Fruit fly (Drosophila melanogaster) whole organism, embryonic: Measurements from ENCODE around the gene CG16790.

Source experiments
- CG10462 ChIP-seq: fragments of 200-800 bp; sonication (Bioruptor generic); optimal IDR thresholded peaks from 2 replicates; lab custom pipeline; 2016; ENCODE audit warnings: missing biosample characterization, missing genetic modification characterization
- CG10565 ChIP-seq: fragments of 200-800 bp; sonication (Bioruptor generic); optimal IDR thresholded peaks from 3 replicates; lab custom pipeline; 2016; ENCODE audit warnings: missing biosample characterization, mild to moderate bottlenecking, missing genetic modification characterization
- CG14050 ChIP-seq: fragments of 200-800 bp; sonication (Bioruptor generic); IDR thresholded peaks from 3 replicates; pipeline ENCODE4 v1.3.6; 2022; ENCODE audit warnings: missing biosample characterization, missing genetic modification characterization
- CG1602 ChIP-seq: fragments of 200-800 bp; sonication (Bioruptor generic); optimal IDR thresholded peaks from 3 replicates; lab custom pipeline; 2016; ENCODE audit warnings: missing biosample characterization, missing genetic modification characterization
- CG16863 ChIP-seq: fragments of 200-800 bp; sonication (Bioruptor generic); optimal IDR thresholded peaks from 3 replicates; lab custom pipeline; 2016; ENCODE audit warnings: missing biosample characterization, missing genetic modification characterization
- CG18011 ChIP-seq: fragments of 200-800 bp; sonication (Bioruptor generic); optimal IDR thresholded peaks from 2 replicates; lab custom pipeline; 2017; ENCODE audit warnings: missing biosample characterization, missing genetic modification characterization, mild to moderate bottlenecking, moderate library complexity, missing genotype
- CG1832 ChIP-seq: fragments of 200-800 bp; sonication (Bioruptor generic); optimal IDR thresholded peaks from 2 replicates; lab custom pipeline; 2017; ENCODE audit warnings: missing biosample characterization, mild to moderate bottlenecking, missing genetic modification characterization, inconsistent platforms
- CG18764 ChIP-seq: fragments of 200-800 bp; sonication (Bioruptor generic); optimal IDR thresholded peaks from 3 replicates; lab custom pipeline; 2016; ENCODE audit warnings: missing biosample characterization, missing genetic modification characterization
- CG2116 ChIP-seq: fragments of 200-800 bp; sonication (Bioruptor generic); optimal IDR thresholded peaks from 3 replicates; lab custom pipeline; 2018; ENCODE audit warnings: missing biosample characterization, mild to moderate bottlenecking, missing genetic modification characterization
- CG31224 ChIP-seq: fragments of 200-800 bp; sonication (Bioruptor generic); IDR thresholded peaks from 2 replicates; pipeline ENCODE4 v1.3.6; 2022; ENCODE audit warnings: missing biosample characterization, missing genetic modification characterization
- CG32772 ChIP-seq: fragments of 200-800 bp; sonication (Bioruptor generic); IDR thresholded peaks from 2 replicates; pipeline ENCODE4 v1.3.6; 2022; ENCODE audit warnings: missing biosample characterization, missing genetic modification characterization
- CG34376 ChIP-seq: fragments of 200-800 bp; sonication (Bioruptor generic); optimal IDR thresholded peaks from 2 replicates; lab custom pipeline; 2018; ENCODE audit warnings: missing biosample characterization, mild to moderate bottlenecking, missing genetic modification characterization
- CG3847 ChIP-seq: fragments of 200-800 bp; sonication (Bioruptor generic); IDR thresholded peaks from 2 replicates; pipeline ENCODE4 v1.3.6; 2022; ENCODE audit warnings: missing biosample characterization, missing genetic modification characterization
- CG4360 ChIP-seq: fragments of 200-800 bp; sonication (Bioruptor generic); IDR thresholded peaks from 2 replicates; pipeline ENCODE4 v1.3.6; 2022; ENCODE audit warnings: missing biosample characterization, missing genetic modification characterization
- CG4617 ChIP-seq: fragments of 200-800 bp; sonication (Bioruptor generic); optimal IDR thresholded peaks from 3 replicates; lab custom pipeline; 2016; ENCODE audit warnings: missing biosample characterization, missing genetic modification characterization, borderline replicate concordance
- CG5180 ChIP-seq: fragments of 200-800 bp; sonication (Bioruptor generic); optimal IDR thresholded peaks from 3 replicates; lab custom pipeline; 2017; ENCODE audit warnings: missing biosample characterization, missing genetic modification characterization, mild to moderate bottlenecking, moderate library complexity, missing genetic modification reagents
- CG6254 ChIP-seq: fragments of 200-800 bp; sonication (Bioruptor generic); optimal IDR thresholded peaks from 3 replicates; lab custom pipeline; 2017; ENCODE audit warnings: mild to moderate bottlenecking, missing biosample characterization, missing genetic modification reagents, missing genetic modification characterization
- CG6683 ChIP-seq: fragments of 200-800 bp; sonication (Bioruptor generic); optimal IDR thresholded peaks from 2 replicates; lab custom pipeline; 2017; ENCODE audit warnings: missing biosample characterization, mild to moderate bottlenecking, missing genetic modification characterization, missing genetic modification reagents
- CG7745 ChIP-seq: fragments of 200-800 bp; sonication (Bioruptor generic); optimal IDR thresholded peaks from 2 replicates; lab custom pipeline; 2018; ENCODE audit warnings: missing biosample characterization, mild to moderate bottlenecking, missing genetic modification characterization, moderate library complexity
- CG8944 ChIP-seq: fragments of 200-800 bp; sonication (Bioruptor generic); optimal IDR thresholded peaks from 3 replicates; lab custom pipeline; 2016; ENCODE audit warnings: missing biosample characterization, missing genetic modification characterization
- D ChIP-seq, 2 experiments: fragments of 200-800 bp in 1 of 2; fragments of >200 bp in 1 of 2; sonication (Bioruptor generic) in 1 of 2; optimal IDR thresholded peaks; 2 replicates in 1 of 2; 3 replicates in 1 of 2; lab custom pipeline; 2017; ENCODE audit warnings: mild to moderate bottlenecking in 1 of 2, missing biosample characterization in 1 of 2, missing genetic modification characterization in 1 of 2, missing genetic modification reagents in 1 of 2
- Dbx ChIP-seq: fragments of 200-800 bp; sonication (Bioruptor generic); IDR thresholded peaks from 3 replicates; pipeline ENCODE4 v1.3.6; 2022; ENCODE audit warnings: missing biosample characterization, missing genetic modification characterization
- Dip2 ChIP-seq: fragments of 200-800 bp; sonication (Bioruptor generic); IDR thresholded peaks from 2 replicates; pipeline ENCODE4 v1.3.6; 2022; ENCODE audit warnings: missing biosample characterization, missing genetic modification characterization
- Dref ChIP-seq: fragments of 200-800 bp; sonication (Bioruptor generic); IDR thresholded peaks from 2 replicates; pipeline ENCODE4 v1.3.6; 2022; ENCODE audit warnings: missing biosample characterization, missing genetic modification characterization
- Gug ChIP-seq: fragments of 200-800 bp; sonication (Bioruptor generic); IDR thresholded peaks from 4 replicates; pipeline ENCODE4 v1.3.6; 2022; ENCODE audit warnings: missing biosample characterization, missing genetic modification characterization
- HmgD ChIP-seq: fragments of 200-800 bp; sonication (Bioruptor generic); optimal IDR thresholded peaks from 3 replicates; lab custom pipeline; 2016; ENCODE audit warnings: missing biosample characterization, missing genetic modification characterization
- Hr39 ChIP-seq: fragments of >200 bp; optimal IDR thresholded peaks from 2 replicates; lab custom pipeline; 2017
- Lhr ChIP-seq: fragments of 200-800 bp; sonication (Bioruptor generic); optimal IDR thresholded peaks from 3 replicates; lab custom pipeline; 2017; ENCODE audit warnings: mild to moderate bottlenecking, missing biosample characterization, missing genetic modification reagents, missing genetic modification characterization
- MESR4 ChIP-seq: fragments of 200-800 bp; sonication (Bioruptor generic); optimal IDR thresholded peaks from 2 replicates; lab custom pipeline; 2018; ENCODE audit warnings: missing biosample characterization, mild to moderate bottlenecking, missing genetic modification characterization, moderate library complexity
- Meics ChIP-seq: fragments of 200-800 bp; sonication (Bioruptor generic); optimal IDR thresholded peaks from 2 replicates; lab custom pipeline; 2017; ENCODE audit warnings: missing biosample characterization, mild to moderate bottlenecking, missing genetic modification characterization
- Optix ChIP-seq: fragments of 200-800 bp; sonication (Bioruptor generic); IDR thresholded peaks from 3 replicates; pipeline ENCODE4 v1.3.6; 2022; ENCODE audit warnings: missing biosample characterization, missing genetic modification characterization
- Pdp1 ChIP-seq, 2 experiments: fragments of 200-800 bp; sonication (Bioruptor generic); optimal IDR thresholded peaks; 3 replicates each; lab custom pipeline; 2016; ENCODE audit warnings: missing biosample characterization in 2 of 2, missing genetic modification characterization in 2 of 2, mild to moderate bottlenecking in 1 of 2, moderate library complexity in 1 of 2
- Scr ChIP-seq: fragments of 200-800 bp; sonication (Bioruptor generic); IDR thresholded peaks from 2 replicates; pipeline ENCODE4 v1.3.6; 2022; ENCODE audit warnings: missing biosample characterization, missing genetic modification characterization; ENCODE audit not compliant: partially characterized antibody
- Sry-δ ChIP-seq: fragments of 200-800 bp; sonication (Bioruptor generic); optimal IDR thresholded peaks from 2 replicates; lab custom pipeline; 2016; ENCODE audit warnings: missing biosample characterization, missing genetic modification characterization
- YL-1 ChIP-seq: fragments of 200-800 bp; sonication (Bioruptor generic); optimal IDR thresholded peaks from 3 replicates; lab custom pipeline; 2017; ENCODE audit warnings: missing biosample characterization, mild to moderate bottlenecking, missing genetic modification characterization
- ash1 ChIP-seq: fragments of 200-800 bp; sonication (Bioruptor generic); optimal IDR thresholded peaks from 2 replicates; lab custom pipeline; 2018; ENCODE audit warnings: missing biosample characterization, mild to moderate bottlenecking, missing genetic modification characterization
- bcd ChIP-seq: fragments of 200-800 bp; sonication (Bioruptor generic); optimal IDR thresholded peaks from 2 replicates; lab custom pipeline; 2017; ENCODE audit warnings: missing biosample characterization, mild to moderate bottlenecking, missing genetic modification characterization
- exex ChIP-seq: fragments of 200-800 bp; sonication (Bioruptor generic); optimal IDR thresholded peaks from 4 replicates; lab custom pipeline; 2018; ENCODE audit warnings: missing biosample characterization, mild to moderate bottlenecking, missing genetic modification characterization, moderate library complexity
- gem ChIP-seq: fragments of 200-800 bp; sonication (Bioruptor generic); optimal IDR thresholded peaks from 2 replicates; lab custom pipeline; 2019; ENCODE audit warnings: missing biosample characterization, mild to moderate bottlenecking, missing genetic modification characterization, moderate library complexity
- grn ChIP-seq: fragments of 200-800 bp; sonication (Bioruptor generic); optimal IDR thresholded peaks from 3 replicates; lab custom pipeline; 2017; ENCODE audit warnings: missing biosample characterization, missing genetic modification characterization
- gsb-n ChIP-seq: fragments of 200-800 bp; sonication (Bioruptor generic); optimal IDR thresholded peaks from 3 replicates; lab custom pipeline; 2018; ENCODE audit warnings: missing biosample characterization, mild to moderate bottlenecking, missing genetic modification characterization
- ken ChIP-seq: fragments of 200-800 bp; sonication (Bioruptor generic); IDR thresholded peaks from 3 replicates; pipeline ENCODE4 v1.3.6; 2022; ENCODE audit warnings: missing biosample characterization, missing genetic modification characterization
- luna ChIP-seq: fragments of 200-800 bp; sonication (Bioruptor generic); optimal IDR thresholded peaks from 2 replicates; lab custom pipeline; 2016; ENCODE audit warnings: missing biosample characterization, missing genetic modification characterization
- nmo ChIP-seq: fragments of 200-800 bp; sonication (Bioruptor generic); optimal IDR thresholded peaks from 2 replicates; lab custom pipeline; 2018; ENCODE audit warnings: missing biosample characterization, mild to moderate bottlenecking, missing genetic modification characterization, moderate library complexity
- nom ChIP-seq: fragments of 200-800 bp; sonication (Bioruptor generic); optimal IDR thresholded peaks from 2 replicates; lab custom pipeline; 2017; ENCODE audit warnings: missing biosample characterization, missing genetic modification characterization, mild to moderate bottlenecking, moderate library complexity, missing genetic modification reagents
- ro ChIP-seq: fragments of 200-800 bp; sonication (Bioruptor generic); IDR thresholded peaks from 2 replicates; pipeline ENCODE4 v1.3.6; 2022; ENCODE audit warnings: missing biosample characterization, missing genetic modification characterization
- schlank ChIP-seq: fragments of 200-800 bp; sonication (Bioruptor generic); optimal IDR thresholded peaks from 2 replicates; lab custom pipeline; 2018; ENCODE audit warnings: missing biosample characterization, mild to moderate bottlenecking, missing genetic modification characterization
- sim ChIP-seq: fragments of 200-800 bp; sonication (Bioruptor generic); IDR thresholded peaks from 2 replicates; pipeline ENCODE4 v1.3.6; 2022; ENCODE audit warnings: missing biosample characterization, missing genetic modification characterization
- sisA ChIP-seq: fragments of 200-800 bp; sonication (Bioruptor generic); IDR thresholded peaks from 2 replicates; pipeline ENCODE4 v1.3.6; 2022; ENCODE audit warnings: missing biosample characterization, missing genetic modification characterization
- sr ChIP-seq: fragments of 200-800 bp; sonication (Bioruptor generic); IDR thresholded peaks from 3 replicates; pipeline ENCODE4 v1.3.6; 2022; ENCODE audit warnings: missing biosample characterization, missing genetic modification characterization
- sug ChIP-seq: fragments of 200-800 bp; optimal IDR thresholded peaks from 2 replicates; lab custom pipeline; 2019; ENCODE audit warnings: missing biosample characterization, mild to moderate bottlenecking, missing genetic modification characterization, moderate library complexity

CG16790 gene

dm6 chr3R:9534125-9534496 is 35.9 kb downstream of the CG16790 start (continued):
- TF ChIP-seq Lhr (GFP tag; lab: Kevin White, UChicago), result peak; percentile 89
- TF ChIP-seq CG31224 (GFP tag; lab: Robert Waterston, UW), result peak; percentile 74
- peak; percentile 55 for TF ChIP-seq CG4617
- TF ChIP-seq Optix (GFP tag; lab: Robert Waterston, UW), result peak; percentile 47; the same call in 2 of the 3 replicates
- no peak for TF ChIP-seq nom (GFP tag; lab: Kevin White, UChicago)
- TF ChIP-seq CG1832 (GFP tag; lab: Kevin White, UChicago), result no peak
- TF ChIP-seq gsb-n, result peak; percentile 97
- no peak for TF ChIP-seq D (optimal IDR thresholded peaks at IDR 0.05; lab: Kevin White, UChicago)
- peak; percentile 94 for TF ChIP-seq D (GFP tag; optimal IDR thresholded peaks at IDR 0.05; lab: Kevin White, UChicago)
- peak; percentile 93 for TF ChIP-seq CG32772
- peak; percentile 98 for TF ChIP-seq gem (tag; lab: Kevin White, UChicago)
- TF ChIP-seq sug (tag; lab: Kevin White, UChicago), result peak; percentile 26
- TF ChIP-seq MESR4, result peak; percentile 16
- peak; percentile 84 for TF ChIP-seq CG14050 (GFP tag; lab: Robert Waterston, UW)
- peak; percentile 9 for TF ChIP-seq HmgD (GFP tag; lab: Kevin White, UChicago)
- TF ChIP-seq CG18011 (GFP tag; lab: Kevin White, UChicago), result peak; percentile 49
- peak; percentile 65 for TF ChIP-seq CG6683 (GFP tag; lab: Kevin White, UChicago)
- peak; percentile 64 for TF ChIP-seq Sry-δ
- TF ChIP-seq sim (GFP tag; lab: Robert Waterston, UW), result peak; percentile 91
- TF ChIP-seq CG1602 (GFP tag; lab: Kevin White, UChicago), result peak; percentile 91
- TF ChIP-seq exex (tag; lab: Kevin White, UChicago), result no peak
- TF ChIP-seq Pdp1 (GFP tag; optimal IDR thresholded peaks at IDR 0.05; lab: Kevin White, UChicago), result peak; percentile 87 to 91
- TF ChIP-seq ro, result peak; percentile 61
- TF ChIP-seq CG18764 (GFP tag; lab: Kevin White, UChicago), result peak; percentile 88
- no peak for TF ChIP-seq Dref (GFP tag; lab: Robert Waterston, UW)
- peak; percentile 60 for TF ChIP-seq CG2116 (GFP tag; lab: Kevin White, UChicago)
- TF ChIP-seq nmo, result peak; percentile 96
- TF ChIP-seq YL-1 (GFP tag; lab: Kevin White, UChicago), result peak; percentile 70
- TF ChIP-seq CG34376 (GFP tag; lab: Kevin White, UChicago), result no peak
- TF ChIP-seq CG16863 (GFP tag; lab: Kevin White, UChicago), result peak; percentile 94
- TF ChIP-seq ash1 (GFP tag; lab: Kevin White, UChicago), result no peak
- peak; percentile 95 for TF ChIP-seq ken
- TF ChIP-seq Dbx (GFP tag; lab: Robert Waterston, UW), result peak; percentile 78
- TF ChIP-seq schlank (tag; lab: Kevin White, UChicago), result peak; percentile 67
- TF ChIP-seq Hr39, result no peak
- peak; percentile 90 for TF ChIP-seq CG8944 (GFP tag; lab: Kevin White, UChicago)
- TF ChIP-seq CG10462 (GFP tag; lab: Kevin White, UChicago), result peak; percentile 83
- TF ChIP-seq Dip2, result no peak; the same call in 1 of the 2 replicates
- no peak; the same call in 1 of the 2 replicates for TF ChIP-seq CG3847 (GFP tag; lab: Robert Waterston, UW)
- TF ChIP-seq Meics (GFP tag; lab: Kevin White, UChicago), result peak; percentile 86
- TF ChIP-seq sisA (GFP tag; lab: Robert Waterston, UW), result peak; percentile 92
- TF ChIP-seq CG4360 (GFP tag; lab: Robert Waterston, UW), result no peak
- TF ChIP-seq bcd (GFP tag; lab: Kevin White, UChicago), result peak; percentile 82
- peak; percentile 77 for TF ChIP-seq CG10565 (GFP tag; lab: Kevin White, UChicago)
- TF ChIP-seq luna (GFP tag; lab: Kevin White, UChicago), result peak; percentile 80
- TF ChIP-seq grn, result no peak
- peak; percentile 93 for TF ChIP-seq CG6254 (GFP tag; lab: Kevin White, UChicago)
- no peak for TF ChIP-seq CG7745 (tag; lab: Kevin White, UChicago)
- no peak for TF ChIP-seq CG5180 (GFP tag; lab: Kevin White, UChicago)
- TF ChIP-seq Scr (GFP tag; lab: Robert Waterston, UW), result no peak
- peak; percentile 54; the same call in 2 of the 3 replicates for TF ChIP-seq sr (GFP tag; lab: Robert Waterston, UW)
- TF ChIP-seq Gug, result peak; percentile 76
